Worm (Caenorhabditis elegans) whole organism, young adult: Measurements from ENCODE around the gene ZK829.3.

Experiments used
- B0019.2 ChIP-seq: fragments of 200-800 bp; sonication (Bioruptor generic); conservative IDR thresholded peaks from 2 replicates; pipeline ENCODE4 v1.3.6; 2022; ENCODE audit warnings: missing genetic modification reagents, missing genetic modification characterization, missing compliant biosample characterization
- C06A6.2 ChIP-seq: fragments of 200-800 bp; sonication (Bioruptor generic); conservative IDR thresholded peaks from 2 replicates; pipeline ENCODE4 v1.3.6; 2022; ENCODE audit warnings: missing genetic modification characterization, missing compliant biosample characterization
- D2030.7 ChIP-seq: fragments of 200-800 bp; sonication (Bioruptor generic); IDR thresholded peaks from 2 replicates; pipeline ENCODE4 v1.3.6; 2022; ENCODE audit warnings: missing genetic modification reagents, missing genetic modification characterization, missing compliant biosample characterization
- F22D6.2 ChIP-seq: sonication (generic microtip); optimal IDR thresholded peaks from 2 replicates; lab custom pipeline; 2016; ENCODE audit warnings: mild to moderate bottlenecking, missing genetic modification characterization, missing compliant biosample characterization
- F23B12.7 ChIP-seq: sonication (generic microtip); optimal IDR thresholded peaks from 2 replicates; lab custom pipeline; 2017; ENCODE audit warnings: missing genetic modification characterization, mild to moderate bottlenecking, missing compliant biosample characterization, antibody characterized with exemption, moderate library complexity; ENCODE audit not compliant: insufficient read depth
- F33H1.4 ChIP-seq: fragments of 200-800 bp; sonication (Bioruptor generic); IDR thresholded peaks from 2 replicates; pipeline ENCODE4 v1.3.6; 2022; ENCODE audit warnings: missing genetic modification reagents, missing genetic modification characterization, missing compliant biosample characterization
- F57A8.1 ChIP-seq: fragments of 200-800 bp; sonication (Bioruptor generic); optimal IDR thresholded peaks from 2 replicates; lab custom pipeline; 2018; ENCODE audit warnings: mild to moderate bottlenecking, missing genetic modification characterization, moderate library complexity, missing compliant biosample characterization
- K11D2.4 ChIP-seq: fragments of 200-800 bp; sonication (Bioruptor generic); IDR thresholded peaks from 2 replicates; pipeline ENCODE4 v1.3.6; 2022; ENCODE audit warnings: missing genetic modification reagents, missing genetic modification characterization, missing compliant biosample characterization
- K12H6.12 ChIP-seq: fragments of 200-800 bp; sonication (Bioruptor generic); optimal IDR thresholded peaks from 2 replicates; lab custom pipeline; 2018; ENCODE audit warnings: mild to moderate bottlenecking, missing genetic modification characterization, missing compliant biosample characterization
- T07F8.4 ChIP-seq: sonication (generic microtip); optimal IDR thresholded peaks from 2 replicates; lab custom pipeline; 2016; ENCODE audit warnings: mild to moderate bottlenecking, missing genetic modification characterization, moderate library complexity, missing compliant biosample characterization
- Y53G8AR.9 ChIP-seq: fragments of 200-800 bp; sonication (Bioruptor generic); conservative IDR thresholded peaks from 2 replicates; pipeline ENCODE4 v1.3.6; 2022; ENCODE audit warnings: missing genetic modification reagents, missing genetic modification characterization, missing compliant biosample characterization
- Y56A3A.18 ChIP-seq: fragments of 200-800 bp; sonication (Bioruptor generic); IDR thresholded peaks from 2 replicates; pipeline ENCODE4 v1.3.6; 2022; ENCODE audit warnings: missing genetic modification reagents, missing genetic modification characterization, missing compliant biosample characterization
- Y67H2A.10 ChIP-seq: fragments of 200-800 bp; sonication (Bioruptor generic); conservative IDR thresholded peaks from 2 replicates; pipeline ENCODE4 v1.3.6; 2022; ENCODE audit warnings: missing genetic modification reagents, missing genetic modification characterization, missing compliant biosample characterization
- ccch-3 ChIP-seq: fragments of 200-800 bp; sonication (Bioruptor generic); optimal IDR thresholded peaks from 2 replicates; lab custom pipeline; 2018; ENCODE audit warnings: mild to moderate bottlenecking, missing genetic modification characterization, missing compliant biosample characterization
- cebp-1 ChIP-seq, 2 experiments: fragments of 200-800 bp in 1 of 2; sonication (Bioruptor generic) in 1 of 2; sonication (generic microtip) in 1 of 2; IDR thresholded peaks in 1 of 2; optimal IDR thresholded peaks in 1 of 2; 2 replicates each; pipeline versions ENCODE4 v1.3.6 to Lab custom; 2017 to 2022; ENCODE audit warnings: missing compliant biosample characterization in 2 of 2, missing genetic modification characterization in 2 of 2, mild to moderate bottlenecking in 1 of 2, missing genetic modification reagents in 1 of 2, moderate library complexity in 1 of 2
- ceh-91 ChIP-seq: fragments of 200-800 bp; sonication (Bioruptor generic); IDR thresholded peaks from 2 replicates; pipeline ENCODE4 v1.3.6; 2022; ENCODE audit warnings: missing genetic modification reagents, missing genetic modification characterization, missing compliant biosample characterization
- chd-7 ChIP-seq: sonication (generic microtip); optimal IDR thresholded peaks from 2 replicates; lab custom pipeline; 2016; ENCODE audit warnings: mild to moderate bottlenecking, missing genetic modification characterization, moderate library complexity, missing compliant biosample characterization
- dox-1 ChIP-seq: fragments of 200-800 bp; sonication (Bioruptor generic); IDR thresholded peaks from 2 replicates; pipeline ENCODE4 v1.3.6; 2022; ENCODE audit warnings: missing genetic modification reagents, missing genetic modification characterization, missing compliant biosample characterization
- egl-18 ChIP-seq: fragments of 200-800 bp; sonication (Bioruptor generic); IDR thresholded peaks from 2 replicates; pipeline ENCODE4 v1.3.6; 2022; ENCODE audit warnings: missing genetic modification reagents, missing genetic modification characterization, missing compliant biosample characterization
- hlh-12 ChIP-seq: sonication (generic microtip); optimal IDR thresholded peaks from 2 replicates; lab custom pipeline; 2016; ENCODE audit warnings: missing genetic modification characterization, missing compliant biosample characterization
- hmg-1.2 ChIP-seq: fragments of 200-800 bp; sonication (Bioruptor generic); IDR thresholded peaks from 2 replicates; pipeline ENCODE4 v1.3.6; 2022; ENCODE audit warnings: missing genetic modification reagents, missing genetic modification characterization, missing compliant biosample characterization
- hrde-1 ChIP-seq: sonication (generic microtip); optimal IDR thresholded peaks from 2 replicates; lab custom pipeline; 2016; ENCODE audit warnings: missing genetic modification characterization, mild to moderate bottlenecking, missing compliant biosample characterization, moderate library complexity, missing genotype, missing genetic modification reagents, borderline replicate concordance
- hsf-1 ChIP-seq: fragments of 200-800 bp; sonication (Bioruptor generic); IDR thresholded peaks from 2 replicates; pipeline ENCODE4 v1.3.6; 2022; ENCODE audit warnings: missing genetic modification reagents, missing genetic modification characterization, missing compliant biosample characterization
- let-526 ChIP-seq: fragments of 200-800 bp; sonication (Bioruptor generic); IDR thresholded peaks from 2 replicates; pipeline ENCODE4 v1.3.6; 2022; ENCODE audit warnings: missing genetic modification reagents, missing genetic modification characterization, missing compliant biosample characterization
- lin-35 ChIP-seq, 3 experiments: fragments of 150-350 bp in 2 of 3; sonication (generic microtip) in 1 of 3; optimal IDR thresholded peaks; 2 replicates each; lab custom pipeline; 2014 to 2018; ENCODE audit warnings: missing biosample characterization in 3 of 3, missing genetic modification characterization in 3 of 3, missing genetic modification reagents in 3 of 3
- lin-54 ChIP-seq: fragments of 200-800 bp; sonication (Bioruptor generic); optimal IDR thresholded peaks from 2 replicates; lab custom pipeline; 2018; ENCODE audit warnings: mild to moderate bottlenecking, missing genetic modification characterization, missing compliant biosample characterization
- lir-1 ChIP-seq: fragments of 200-800 bp; sonication (Bioruptor generic); conservative IDR thresholded peaks from 2 replicates; pipeline ENCODE4 v1.3.6; 2022; ENCODE audit warnings: missing genetic modification reagents, missing genetic modification characterization, missing compliant biosample characterization
- madf-6 ChIP-seq: fragments of 200-800 bp; sonication (Bioruptor generic); IDR thresholded peaks from 2 replicates; pipeline ENCODE4 v1.3.6; 2022; ENCODE audit warnings: missing genetic modification reagents, missing genetic modification characterization, missing compliant biosample characterization
- madf-8 ChIP-seq: fragments of 200-800 bp; sonication (Bioruptor generic); conservative IDR thresholded peaks from 2 replicates; pipeline ENCODE4 v1.3.6; 2022; ENCODE audit warnings: missing genetic modification reagents, missing genetic modification characterization, missing compliant biosample characterization
- mcd-1 ChIP-seq: fragments of 200-800 bp; sonication (Bioruptor generic); IDR thresholded peaks from 2 replicates; pipeline ENCODE4 v1.3.6; 2022; ENCODE audit warnings: missing genetic modification reagents, missing genetic modification characterization, missing compliant biosample characterization
- mes-4 ChIP-seq: sonication (generic microtip); optimal IDR thresholded peaks from 2 replicates; lab custom pipeline; 2016; ENCODE audit warnings: missing genotype, missing genetic modification characterization, missing compliant biosample characterization
- nhr-120 ChIP-seq: fragments of 200-800 bp; sonication (Bioruptor generic); IDR thresholded peaks from 2 replicates; pipeline ENCODE4 v1.3.6; 2022; ENCODE audit warnings: missing genetic modification characterization, missing compliant biosample characterization
- nhr-27 ChIP-seq: fragments of 200-800 bp; sonication (Bioruptor generic); optimal IDR thresholded peaks from 2 replicates; lab custom pipeline; 2018; ENCODE audit warnings: mild to moderate bottlenecking, missing genetic modification characterization, moderate library complexity, missing compliant biosample characterization
- nhr-80 ChIP-seq: sonication (generic microtip); optimal IDR thresholded peaks from 2 replicates; lab custom pipeline; 2016; ENCODE audit warnings: missing genetic modification characterization, missing compliant biosample characterization
- nhr-90 ChIP-seq: sonication (generic microtip); optimal IDR thresholded peaks from 2 replicates; lab custom pipeline; 2016; ENCODE audit warnings: missing genotype, mild to moderate bottlenecking, missing genetic modification characterization, missing compliant biosample characterization
- rcor-1 ChIP-seq: fragments of 200-800 bp; sonication (Bioruptor generic); IDR thresholded peaks from 2 replicates; pipeline ENCODE4 v1.3.6; 2022; ENCODE audit warnings: missing genetic modification reagents, missing genetic modification characterization, missing compliant biosample characterization
- snpc-1.1 ChIP-seq: sonication (generic microtip); optimal IDR thresholded peaks from 2 replicates; lab custom pipeline; 2017; ENCODE audit warnings: missing genetic modification characterization, mild to moderate bottlenecking, missing compliant biosample characterization, antibody characterized with exemption, moderate library complexity, missing genotype, missing genetic modification reagents; ENCODE audit not compliant: insufficient read depth
- snpc-1.3 ChIP-seq: sonication (generic microtip); optimal IDR thresholded peaks from 2 replicates; lab custom pipeline; 2017; ENCODE audit warnings: missing genetic modification characterization, mild to moderate bottlenecking, missing compliant biosample characterization, antibody characterized with exemption, moderate library complexity, missing genotype, missing genetic modification reagents; ENCODE audit not compliant: insufficient read depth
- snpc-3.4 ChIP-seq: sonication (generic microtip); optimal IDR thresholded peaks from 2 replicates; lab custom pipeline; 2017; ENCODE audit warnings: missing genetic modification characterization, mild to moderate bottlenecking, missing compliant biosample characterization, antibody characterized with exemption, moderate library complexity, missing genotype, missing genetic modification reagents
- sptf-2 ChIP-seq: fragments of 200-800 bp; sonication (Bioruptor generic); optimal IDR thresholded peaks from 2 replicates; lab custom pipeline; 2018; ENCODE audit warnings: mild to moderate bottlenecking, missing genetic modification characterization, missing compliant biosample characterization
- tbp1 ChIP-seq: fragments of 200-800 bp; sonication (Bioruptor generic); optimal IDR thresholded peaks from 2 replicates; lab custom pipeline; 2018; ENCODE audit warnings: mild to moderate bottlenecking, missing genetic modification characterization, missing compliant biosample characterization
- tbx-9 ChIP-seq: sonication (generic microtip); optimal IDR thresholded peaks from 2 replicates; lab custom pipeline; 2016; ENCODE audit warnings: borderline replicate concordance, missing genetic modification characterization, inconsistent platforms, missing compliant biosample characterization
- ztf-25 ChIP-seq: fragments of 200-800 bp; sonication (Bioruptor generic); IDR thresholded peaks from 2 replicates; pipeline ENCODE4 v1.3.6; 2022; ENCODE audit warnings: missing genetic modification reagents, missing genetic modification characterization, missing compliant biosample characterization
- ztf-3 ChIP-seq: fragments of 200-800 bp; sonication (Bioruptor generic); optimal IDR thresholded peaks from 2 replicates; lab custom pipeline; 2018; ENCODE audit warnings: mild to moderate bottlenecking, missing genetic modification characterization, missing compliant biosample characterization
- ztf-6 ChIP-seq: fragments of 200-800 bp; sonication (Bioruptor generic); IDR thresholded peaks from 2 replicates; pipeline ENCODE4 v1.3.6; 2022; ENCODE audit warnings: missing genetic modification reagents, missing genetic modification characterization, missing compliant biosample characterization

The ZK829.3 gene

DNA sequence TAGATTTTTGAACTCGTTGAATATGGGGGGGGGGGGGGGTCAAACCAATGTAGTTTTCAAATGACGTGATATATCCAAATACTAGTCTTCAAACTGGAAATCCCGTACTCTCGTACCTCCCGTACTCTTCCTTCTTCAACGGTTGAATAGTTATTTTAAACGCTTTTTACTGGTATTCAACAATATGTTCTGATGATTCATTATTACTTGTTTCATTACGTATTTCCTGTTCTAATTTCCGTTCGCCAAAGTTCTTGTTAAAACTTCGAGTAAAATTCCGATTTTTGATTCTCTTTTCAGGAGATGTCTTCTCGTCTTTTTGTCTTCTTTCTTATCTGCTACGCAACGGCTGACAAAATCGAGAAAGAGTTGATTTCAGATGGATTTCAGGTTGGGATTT, 14.9 kb downstream of the ZK829.3 start, which contains the start of gene nhx-9:
nhx-9 (plus strand) TSS at position 301 of the 400 bp plus-strand sequence.
- no peak for TF ChIP-seq rcor-1
- no peak for TF ChIP-seq chd-7 (tag; lab: Kevin White, UChicago)
- TF ChIP-seq, all 124 proteins: peak for 0

ce11 chrIV:11928388-11928787, 17.1 kb downstream of the ZK829.3 start:
- TF ChIP-seq ztf-6 = 0 out of 2 replicates have a peak, but pooled peaks have one; percentile 38
- no peak for TF ChIP-seq ccch-3 (GFP tag; lab: Kevin White, UChicago)
- TF ChIP-seq K11D2.4 (GFP tag; lab: Robert Waterston, UW) = no peak
- 0 out of 2 replicates have a peak, but pooled peaks have one; percentile 68 for TF ChIP-seq Y56A3A.18 (GFP tag; lab: Robert Waterston, UW)
- no peak for TF ChIP-seq nhr-120 (GFP tag; lab: Robert Waterston, UW)
- TF ChIP-seq F23B12.7 (tag; lab: Kevin White, UChicago) = peak; percentile 63
- no peak for TF ChIP-seq sptf-2
- TF ChIP-seq Y67H2A.10 (GFP tag; lab: Robert Waterston, UW) = no peak
- TF ChIP-seq let-526 (GFP tag; lab: Robert Waterston, UW) = 0 out of 2 replicates have a peak, but pooled peaks have one; percentile 33
- no peak for TF ChIP-seq madf-8 (GFP tag; lab: Robert Waterston, UW)
- TF ChIP-seq hlh-12 = no peak
- TF ChIP-seq Y53G8AR.9 (GFP tag; lab: Robert Waterston, UW) = peak; percentile 63; the same call in 1 of the 2 replicates
- TF ChIP-seq ztf-25 (GFP tag; lab: Robert Waterston, UW) = 0 out of 2 replicates have a peak, but pooled peaks have one; percentile 34
- TF ChIP-seq lir-1 (GFP tag; lab: Robert Waterston, UW) = no peak
- no peak for TF ChIP-seq F22D6.2 (tag; lab: Kevin White, UChicago)
- TF ChIP-seq egl-18 (GFP tag; lab: Robert Waterston, UW) = no peak
- TF ChIP-seq hsf-1 = no peak
- peak; percentile 52 for TF ChIP-seq nhr-90 (tag; lab: Kevin White, UChicago)
- TF ChIP-seq T07F8.4 (tag; lab: Kevin White, UChicago) = no peak
- TF ChIP-seq snpc-1.3 (tag; lab: Kevin White, UChicago) = peak; percentile 28
- TF ChIP-seq D2030.7 (GFP tag; lab: Robert Waterston, UW) = peak; percentile 62; the same call in 1 of the 2 replicates
- no peak for TF ChIP-seq nhr-27 (tag; lab: Kevin White, UChicago)
- peak; percentile 63 for TF ChIP-seq madf-6 (GFP tag; lab: Robert Waterston, UW)
- no peak for TF ChIP-seq snpc-1.1 (tag; lab: Kevin White, UChicago)
- no peak; the same call in 1 of the 2 replicates for TF ChIP-seq mcd-1 (GFP tag; lab: Robert Waterston, UW)
- peak; percentile 8 for TF ChIP-seq mes-4 (tag; lab: Kevin White, UChicago)
- peak; percentile 79; the same call in 1 of the 2 replicates for TF ChIP-seq dox-1
- peak; percentile 57 for TF ChIP-seq lin-54
- TF ChIP-seq snpc-3.4 = no peak
- peak; percentile 71 for TF ChIP-seq hmg-1.2 (GFP tag; lab: Robert Waterston, UW)
- TF ChIP-seq C06A6.2 (GFP tag; lab: Robert Waterston, UW) = no peak
- no peak for TF ChIP-seq F57A8.1
- no peak for TF ChIP-seq ztf-3 (GFP tag; lab: Kevin White, UChicago)
- no peak for TF ChIP-seq ceh-91 (GFP tag; lab: Robert Waterston, UW)
- no peak for TF ChIP-seq lin-35 (GFP tag; optimal IDR thresholded peaks at IDR 0.05; lab: Kevin White, UChicago)
- TF ChIP-seq B0019.2 (GFP tag; lab: Robert Waterston, UW) = no peak
- peak; percentile 97 for TF ChIP-seq tbp1
- TF ChIP-seq nhr-80 (tag; lab: Kevin White, UChicago) = peak; percentile 26
- 0 out of 2 replicates have a peak, but pooled peaks have one; percentile 36 for TF ChIP-seq F33H1.4 (GFP tag; lab: Robert Waterston, UW)
- TF ChIP-seq K12H6.12 (tag; lab: Kevin White, UChicago) = peak; percentile 30
- no peak for TF ChIP-seq tbx-9
- TF ChIP-seq cebp-1 (GFP tag; IDR thresholded peaks at IDR 0.05; lab: Robert Waterston, UW) = no peak
- TF ChIP-seq cebp-1 (tag; optimal IDR thresholded peaks at IDR 0.05; lab: Kevin White, UChicago) = no peak
- TF ChIP-seq hrde-1 = peak; percentile 44
